Fruit fly (Drosophila melanogaster): ENCODE results near the gene CG6048.
"Not testable (repeated sequence)": the region's sequence is repeated elsewhere in the genome, so short reads cannot be mapped to it uniquely, and the experiment has no call there.

The CG6048 gene

dm6 chrX:5918499-5919126 lies 33.8 kb upstream of the CG6048 start:
- TF ChIP-seq pan (optimal IDR thresholded peaks at IDR 0.05) = no peak
- peak; percentile 35 for TF ChIP-seq psq (optimal IDR thresholded peaks at IDR 0.05)

DNA sequence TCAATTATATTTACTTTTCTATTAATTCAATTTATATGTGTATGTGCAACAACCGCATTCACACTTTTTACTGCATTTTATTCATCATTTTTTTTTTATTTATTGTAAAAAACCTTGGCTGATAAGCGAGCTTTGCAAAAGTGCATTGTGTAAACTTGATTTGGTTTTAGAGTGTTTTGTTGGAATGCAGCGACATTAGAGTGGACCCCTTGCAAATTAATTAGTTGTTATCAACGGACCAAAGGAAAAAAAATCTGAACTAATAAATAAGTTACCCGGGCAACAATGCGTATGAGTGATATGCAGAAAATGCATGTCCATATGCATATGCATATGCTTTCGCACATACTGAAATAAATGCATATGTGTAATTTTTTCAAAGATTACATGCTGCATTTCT lies 31.4 kb upstream of the CG6048 start:
- TF ChIP-seq psq (optimal IDR thresholded peaks at IDR 0.05) = no peak
- TF ChIP-seq pan (optimal IDR thresholded peaks at IDR 0.05) = no peak
- no peak for TF ChIP-seq EcR (GFP tag; optimal IDR thresholded peaks at IDR 0.05)
- TF ChIP-seq usp (GFP tag; optimal IDR thresholded peaks at IDR 0.05) = no peak
- TF ChIP-seq Dll (optimal IDR thresholded peaks at IDR 0.05) = no peak
- no peak for TF ChIP-seq CG8478 (optimal IDR thresholded peaks at IDR 0.05)

- TF ChIP-seq EcR (GFP tag; optimal IDR thresholded peaks at IDR 0.05) = no peak
- no peak for TF ChIP-seq CG8478 (optimal IDR thresholded peaks at IDR 0.05)
- TF ChIP-seq usp (GFP tag; optimal IDR thresholded peaks at IDR 0.05) = no peak
- TF ChIP-seq psq (optimal IDR thresholded peaks at IDR 0.05) = no peak
Observed at dm6 chrX:5922057-5922456, 30.3 kb upstream of the CG6048 start.

DNA sequence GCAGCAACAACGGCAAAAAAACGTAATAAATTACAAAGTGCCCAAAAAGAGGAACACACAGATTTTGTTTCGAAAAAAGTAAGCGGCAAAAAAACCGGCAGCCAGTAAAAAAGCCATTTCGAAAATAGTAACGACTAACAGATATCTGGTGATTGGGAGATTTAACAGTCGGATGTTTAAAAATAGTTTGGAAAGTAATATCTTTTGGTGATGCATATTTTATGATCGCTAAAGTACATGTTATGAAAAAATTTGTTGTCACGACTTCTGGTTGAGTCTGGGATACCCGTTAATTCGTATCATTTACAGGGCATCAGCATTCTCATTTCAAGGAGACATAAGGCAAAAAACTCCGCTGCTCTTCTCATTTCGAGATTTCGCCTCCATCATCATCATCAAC lies 29.2 kb upstream of the CG6048 start:
- TF ChIP-seq psq (optimal IDR thresholded peaks at IDR 0.05) (no peak), pan (optimal IDR thresholded peaks at IDR 0.05) (peak; percentile 64)

DNA sequence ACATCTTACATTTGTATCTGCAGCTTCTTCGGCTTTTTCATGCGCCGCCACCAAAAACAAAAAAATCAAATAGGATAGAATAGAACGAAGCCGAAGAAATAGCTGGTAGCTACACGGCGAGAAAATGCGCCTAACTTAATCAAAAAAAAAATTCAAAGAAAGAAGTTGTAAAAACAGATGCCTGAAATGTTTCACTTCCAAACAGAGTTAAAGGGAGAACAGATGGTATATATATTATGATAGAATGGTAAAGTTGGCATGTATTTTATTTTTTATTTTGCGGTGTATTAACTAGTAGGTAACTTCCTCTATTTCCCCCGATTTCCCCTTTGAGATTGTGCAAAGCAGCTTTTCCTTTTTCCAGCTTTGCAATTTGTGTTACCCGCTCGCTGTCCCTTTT lies 28.0 kb upstream of the CG6048 start:
- no peak for TF ChIP-seq psq (optimal IDR thresholded peaks at IDR 0.05)
- no peak for TF ChIP-seq Dll (optimal IDR thresholded peaks at IDR 0.05)
- no peak for TF ChIP-seq pan (optimal IDR thresholded peaks at IDR 0.05)
- TF ChIP-seq usp (GFP tag; optimal IDR thresholded peaks at IDR 0.05) = no peak
- no peak for TF ChIP-seq EcR (GFP tag; optimal IDR thresholded peaks at IDR 0.05)

dm6 chrX:5925793-5926418 lies 26.5 kb upstream of the CG6048 start:
- no peak for TF ChIP-seq psq (optimal IDR thresholded peaks at IDR 0.05)
- TF ChIP-seq EcR (GFP tag; optimal IDR thresholded peaks at IDR 0.05) = peak in 1 of 2 experiments; percentile 51
- TF ChIP-seq pan (optimal IDR thresholded peaks at IDR 0.05) = no peak

DNA sequence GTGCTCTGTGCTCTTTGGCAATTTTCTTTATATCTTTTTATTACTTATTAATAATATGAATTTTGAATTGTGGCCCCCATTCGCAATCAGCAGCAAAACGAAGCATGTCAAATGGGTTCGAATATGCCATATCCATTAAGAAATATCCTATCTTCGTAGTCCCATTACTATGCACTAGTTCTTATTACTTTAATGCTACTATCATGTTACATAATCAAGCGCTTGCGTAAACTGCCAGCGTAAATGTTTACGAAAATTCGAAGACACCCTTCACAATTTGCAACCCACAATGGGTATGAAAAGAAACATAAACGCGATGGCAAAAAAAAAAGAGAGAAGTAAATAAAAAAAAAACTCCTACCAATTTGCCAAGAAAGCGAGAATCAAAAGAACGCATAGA lies 25.6 kb upstream of the CG6048 start:
- no peak for TF ChIP-seq Dll (optimal IDR thresholded peaks at IDR 0.05)
- TF ChIP-seq psq (optimal IDR thresholded peaks at IDR 0.05) = no peak
- TF ChIP-seq EcR (GFP tag; optimal IDR thresholded peaks at IDR 0.05) = no peak
- no peak for TF ChIP-seq CG8478 (optimal IDR thresholded peaks at IDR 0.05)
- no peak for TF ChIP-seq usp (GFP tag; optimal IDR thresholded peaks at IDR 0.05)
- no peak for TF ChIP-seq pan (optimal IDR thresholded peaks at IDR 0.05)

DNA sequence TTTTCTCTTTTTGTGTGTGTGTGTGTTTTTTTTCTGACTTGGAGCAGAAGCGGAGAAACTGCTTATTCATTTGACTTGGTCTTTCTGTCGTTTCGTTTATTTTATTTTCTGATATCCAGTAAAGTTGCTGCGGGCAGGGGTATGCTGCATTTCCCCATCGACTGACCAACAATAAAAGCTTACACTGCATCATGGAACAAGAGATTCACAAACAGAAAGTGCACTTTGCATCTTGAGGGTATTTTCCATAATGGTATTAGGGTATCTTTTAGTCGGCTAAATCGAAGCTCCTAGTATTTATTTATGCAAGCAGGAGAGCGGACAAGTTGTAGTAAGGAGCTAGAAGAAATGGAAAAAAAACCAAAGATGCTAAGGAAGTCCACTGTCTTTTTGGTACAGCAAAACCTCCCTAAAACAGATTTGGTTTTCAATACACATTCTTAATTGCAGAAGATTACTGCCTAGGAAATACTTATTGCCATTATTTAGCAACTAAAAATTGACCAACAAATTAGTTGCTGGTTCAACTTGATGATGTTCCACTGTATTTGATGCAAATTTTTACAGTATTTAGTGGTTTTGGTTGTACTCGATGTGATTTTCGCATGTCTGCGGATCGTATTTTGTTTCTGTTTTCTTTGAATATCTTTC lies 19.9 kb upstream of the CG6048 start:
- TF ChIP-seq pan (optimal IDR thresholded peaks at IDR 0.05) = no peak

DNA sequence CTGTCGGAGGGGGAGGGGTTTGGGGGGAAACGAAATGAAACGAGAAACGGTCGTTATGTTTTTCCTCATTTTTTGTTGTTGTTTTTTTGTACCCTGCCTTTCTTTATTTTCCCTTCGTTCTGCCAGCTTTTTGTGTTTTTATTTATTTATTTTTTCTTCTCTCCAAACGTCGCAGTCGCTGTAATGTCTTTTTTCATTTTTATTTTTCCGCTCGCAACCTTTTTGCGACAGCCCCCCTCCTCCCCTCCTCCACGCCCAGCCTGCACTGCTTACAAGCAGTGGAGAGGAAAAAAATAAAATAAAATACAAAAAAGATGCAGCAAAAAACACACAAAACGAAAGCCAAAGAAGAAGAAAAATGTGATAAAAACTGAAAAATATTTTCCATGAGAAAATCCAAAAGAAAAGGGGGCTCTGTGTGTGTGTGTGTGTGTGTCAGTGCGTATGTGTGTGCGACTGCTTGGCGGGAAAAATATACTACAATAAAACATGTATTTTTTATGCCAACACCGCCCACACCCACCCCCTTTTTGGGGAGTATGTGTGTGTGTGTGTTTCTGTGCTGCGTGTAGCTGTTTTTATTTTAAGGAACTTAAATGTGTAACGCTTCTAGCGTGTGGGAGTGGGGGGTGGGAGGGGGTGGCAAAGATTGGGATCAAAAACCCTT lies 17.2 kb upstream of the CG6048 start:
- TF ChIP-seq EcR (GFP tag; optimal IDR thresholded peaks at IDR 0.05) (no peak), psq (optimal IDR thresholded peaks at IDR 0.05) (no peak), Dll (optimal IDR thresholded peaks at IDR 0.05) (no peak), pan (optimal IDR thresholded peaks at IDR 0.05) (no peak), CG8478 (optimal IDR thresholded peaks at IDR 0.05) (no peak), usp (GFP tag; optimal IDR thresholded peaks at IDR 0.05) (no peak)

DNA sequence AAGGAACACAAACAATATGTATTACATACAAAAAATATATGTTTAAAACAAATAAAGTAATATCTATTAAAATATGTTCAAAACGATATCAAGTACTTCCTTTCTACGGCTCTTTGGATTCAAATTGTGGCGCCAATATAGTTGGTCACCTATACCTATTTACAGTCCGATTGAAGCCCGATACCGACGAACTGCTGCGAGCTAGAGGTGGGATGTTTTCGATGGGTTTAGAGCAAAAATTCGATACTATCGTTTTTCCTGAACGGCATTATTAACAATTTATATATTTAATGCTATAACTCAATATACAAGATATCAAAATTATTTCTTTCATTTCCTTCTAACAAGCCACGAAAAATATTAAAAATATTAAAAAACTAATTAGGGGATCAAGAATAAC lies 10.5 kb upstream of the CG6048 start:
- TF ChIP-seq Dll (optimal IDR thresholded peaks at IDR 0.05) (no peak), usp (GFP tag; optimal IDR thresholded peaks at IDR 0.05) (no peak), CG8478 (optimal IDR thresholded peaks at IDR 0.05) (no peak)

DNA sequence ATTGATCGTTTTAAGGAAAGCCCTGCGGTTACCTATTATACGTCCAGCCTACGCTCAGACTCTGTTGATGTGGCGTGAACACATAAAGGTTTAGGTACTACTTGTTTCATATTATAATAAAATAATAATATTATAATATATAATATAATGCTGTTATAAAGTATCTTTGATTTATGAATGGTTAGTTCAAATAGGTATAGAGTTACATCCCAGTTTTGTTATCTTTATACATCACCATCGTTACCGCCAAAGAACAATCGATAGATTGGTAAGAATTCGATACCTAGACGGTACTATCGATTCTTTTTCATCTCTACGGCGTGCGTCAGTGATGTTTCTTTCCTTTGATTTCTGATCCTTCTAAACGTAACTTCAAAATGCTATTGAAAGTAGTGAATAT lies 10.1 kb upstream of the CG6048 start, which contains the start of gene CG12728:
Gene CG12728 (plus strand): TSS at position 301 of the 400 bp plus-strand sequence.
- TF ChIP-seq usp (GFP tag; optimal IDR thresholded peaks at IDR 0.05); psq (optimal IDR thresholded peaks at IDR 0.05); pan (optimal IDR thresholded peaks at IDR 0.05): not testable (repeated sequence)

dm6 chrX:5945052-5945830 lies 7.1 kb upstream of the CG6048 start, which contains the start of gene CG32756:
TSS of gene CG32756 (plus strand) at chrX:5945682.
- not testable (repeated sequence) for TF ChIP-seq pan (optimal IDR thresholded peaks at IDR 0.05); EcR (GFP tag; optimal IDR thresholded peaks at IDR 0.05); psq (optimal IDR thresholded peaks at IDR 0.05)

Data from whole organism.